Worm (Caenorhabditis elegans): ENCODE measurements around the gene ndua-12.

- TF ChIP-seq lin-13 (GFP tag; optimal IDR thresholded peaks at IDR 0.05) = no peak
- no peak for TF ChIP-seq ceh-44 (GFP tag; IDR thresholded peaks at IDR 0.05)
- TF ChIP-seq lir-3 (tag; optimal IDR thresholded peaks at IDR 0.05) = no peak
These were observed 39.4 kb downstream of the ndua-12 start for ce11 chrIV:2680281-2680680.

Data from whole organism, L4 larva.